Worm (Caenorhabditis elegans): ENCODE results near the gene oac-46.

oac-46 gene

DNA sequence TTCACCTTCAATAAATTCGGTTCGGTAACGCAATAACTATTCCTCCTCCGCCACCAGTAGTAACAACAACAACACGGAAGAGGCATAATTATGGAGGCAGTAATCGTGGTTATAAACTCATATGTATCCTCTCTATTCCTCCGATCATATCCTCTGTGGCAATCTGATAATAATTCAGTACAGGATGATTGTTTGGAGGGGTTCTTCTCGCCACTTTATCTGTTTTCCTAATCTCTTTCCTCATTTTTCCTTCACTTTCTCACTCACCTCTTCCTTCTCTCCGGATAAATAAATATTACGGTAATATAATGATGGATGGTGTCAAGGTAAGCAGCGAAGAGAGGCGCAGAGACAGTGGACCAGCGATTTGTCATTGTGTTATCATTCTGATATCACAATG is 38.6 kb upstream of the oac-46 start:
- TF ChIP-seq lin-1 (GFP tag; IDR thresholded peaks at IDR 0.05) = no peak
- no peak for TF ChIP-seq T26A8.4 (GFP tag; IDR thresholded peaks at IDR 0.05)
- TF ChIP-seq mdl-1 (tag; optimal IDR thresholded peaks at IDR 0.05) = no peak
- no peak for TF ChIP-seq nhr-11 (tag; optimal IDR thresholded peaks at IDR 0.05)

DNA sequence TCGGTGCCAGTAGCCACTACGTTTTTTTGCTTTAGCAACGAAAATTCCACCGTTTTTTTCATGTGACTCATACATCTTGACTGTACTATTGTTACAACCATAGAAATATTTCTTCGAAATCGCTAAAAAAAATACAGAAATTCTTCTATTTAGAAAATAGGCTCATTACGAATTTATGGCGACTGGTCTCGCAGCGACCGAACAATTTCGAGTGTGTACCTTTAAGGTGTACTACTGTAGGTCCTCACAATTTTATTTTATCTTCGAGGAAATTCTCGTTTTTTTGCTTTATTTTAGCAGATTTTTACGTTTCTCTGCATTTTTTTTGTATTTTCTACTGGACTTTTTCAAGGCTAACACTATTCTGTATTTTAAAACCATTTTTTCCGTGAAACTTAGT is 38.1 kb upstream of the oac-46 start:
- TF ChIP-seq mdt-29 (GFP tag; IDR thresholded peaks at IDR 0.05) (no peak), dpl-1 (GFP tag; optimal IDR thresholded peaks at IDR 0.05) (no peak), ceh-32 (tag; optimal IDR thresholded peaks at IDR 0.05; ENCODE audit: poor library complexity) (no peak), snpc-1.2 (GFP tag; IDR thresholded peaks at IDR 0.05) (no peak), mep-1 (tag; optimal IDR thresholded peaks at IDR 0.05) (no peak), D1046.2 (GFP tag; IDR thresholded peaks at IDR 0.05) (no peak), aha-1 (tag) (no peak), dve-1 (tag; optimal IDR thresholded peaks at IDR 0.05; ENCODE audit: insufficient read depth) (no peak), ceh-82 (tag; optimal IDR thresholded peaks at IDR 0.05) (no peak), lsy-2 (tag; optimal IDR thresholded peaks at IDR 0.05) (peak in 1 of 2 experiments; percentile 34), unc-39 (tag; optimal IDR thresholded peaks at IDR 0.05) (no peak), F49E8.2 (tag; optimal IDR thresholded peaks at IDR 0.05; ENCODE audit: borderline replicate concordance) (peak; percentile 64), arid-1 (GFP tag; conservative IDR thresholded peaks at IDR 0.05) (no peak), Y48G9A.11 (GFP tag; IDR thresholded peaks at IDR 0.05) (no peak)

ce11 chrII:8889589-8889988 is 37.7 kb upstream of the oac-46 start:
- TF ChIP-seq jun-1 (tag; optimal IDR thresholded peaks at IDR 0.05) (no peak), unc-62 (GFP tag; optimal IDR thresholded peaks at IDR 0.05 in 1 of 2) (peak in 1 of 2 experiments; percentile 8), unc-62 (tag; optimal IDR thresholded peaks at IDR 0.05) (no peak), ama-1 (optimal IDR thresholded peaks at IDR 0.05) (peak; percentile 54), zfp-3 (GFP tag; conservative IDR thresholded peaks at IDR 0.05) (no peak), daf-16 (GFP tag; optimal IDR thresholded peaks at IDR 0.05) (no peak), daf-16 (tag; optimal IDR thresholded peaks at IDR 0.05) (peak; percentile 26)

- TF ChIP-seq lsy-2 (tag; optimal IDR thresholded peaks at IDR 0.05) = peak; percentile 75 to 98
- peak; percentile 71 for TF ChIP-seq dve-1 (tag; optimal IDR thresholded peaks at IDR 0.05; ENCODE audit: insufficient read depth)
- peak; percentile 72 for TF ChIP-seq aha-1 (tag)
- TF ChIP-seq nhr-77 (tag; optimal IDR thresholded peaks at IDR 0.05) = peak; percentile 1
- peak; percentile 34 for TF ChIP-seq rbr-2 (tag; optimal IDR thresholded peaks at IDR 0.05)
- TF ChIP-seq ama-1 (optimal IDR thresholded peaks at IDR 0.05) = no peak
- TF ChIP-seq daf-16 (GFP tag; optimal IDR thresholded peaks at IDR 0.05) = no peak
- peak; percentile 41 for TF ChIP-seq daf-16 (tag; optimal IDR thresholded peaks at IDR 0.05)
- TF ChIP-seq jun-1 (tag; optimal IDR thresholded peaks at IDR 0.05) = no peak
- TF ChIP-seq pha-4 (GFP tag; IDR thresholded peaks at IDR 0.05) = no peak
- TF ChIP-seq pha-4 (tag; optimal IDR thresholded peaks at IDR 0.05) = peak; percentile 61
- peak; percentile 62 for TF ChIP-seq dpl-1 (GFP tag; optimal IDR thresholded peaks at IDR 0.05)
- TF ChIP-seq mes-2 (tag; optimal IDR thresholded peaks at IDR 0.05; ENCODE audit: poor library complexity, severe bottlenecking) = peak; percentile 75
These were observed 32.5 kb upstream of the oac-46 start, which contains the start of the genes T07D4.5 and ddx-19 for ce11 chrII:8884262-8884949. Gene T07D4.5, minus strand, starts transcription at chrII:8884332. Gene ddx-19, plus strand, starts transcription at chrII:8884899.

ce11 chrII:8883559-8883958 is 31.7 kb upstream of the oac-46 start, which contains the start of gene rha-1:
Gene rha-1, minus strand, starts transcription at chrII:8883659.
- TF ChIP-seq mep-1 (tag; optimal IDR thresholded peaks at IDR 0.05) = no peak
- no peak for TF ChIP-seq nhr-41 (GFP tag; IDR thresholded peaks at IDR 0.05)
- no peak for TF ChIP-seq hlh-30 (tag; optimal IDR thresholded peaks at IDR 0.05; ENCODE audit: insufficient read depth)
- TF ChIP-seq mxl-2 (GFP tag; conservative IDR thresholded peaks at IDR 0.05) = no peak
- no peak for TF ChIP-seq nhr-42 (GFP tag; IDR thresholded peaks at IDR 0.05)
- TF ChIP-seq dmd-6 (GFP tag; IDR thresholded peaks at IDR 0.05) = no peak
- no peak for TF ChIP-seq nhr-77 (tag; optimal IDR thresholded peaks at IDR 0.05)
- TF ChIP-seq cey-2 (tag; optimal IDR thresholded peaks at IDR 0.05; ENCODE audit: borderline replicate concordance, insufficient read depth) = no peak
- TF ChIP-seq hlh-11 (tag; optimal IDR thresholded peaks at IDR 0.05) = no peak
- TF ChIP-seq jun-1 (tag; optimal IDR thresholded peaks at IDR 0.05) = no peak
- TF ChIP-seq gei-8 (GFP tag; optimal IDR thresholded peaks at IDR 0.05) = no peak
- no peak for TF ChIP-seq ceh-82 (tag; optimal IDR thresholded peaks at IDR 0.05)

Measured in whole organism, L4 larva.